Worm (Caenorhabditis elegans) whole organism, dauer: ENCODE data around the gene K11D12.7.

Source experiments
- unc-62 ChIP-seq: sonication (generic microtip); optimal IDR thresholded peaks from 2 replicates; lab custom pipeline; 2017; ENCODE audit warnings: missing biosample characterization, missing genetic modification reagents, missing genetic modification characterization

Gene K11D12.7

ce11 chrV:5036364-5036763 lies at the start of gene K11D12.7:
Gene K11D12.7, minus strand, starts transcription at chrV:5036464.
- no peak for TF ChIP-seq unc-62 (GFP tag; lab: Kevin White, UChicago)

- TF ChIP-seq unc-62 (GFP tag; lab: Kevin White, UChicago): no peak
These were observed 48.7 kb upstream of the K11D12.7 start, which contains the start of gene Y58A7A.4 for ce11 chrV:5084957-5085465. Gene Y58A7A.4, minus strand, starts transcription at chrV:5085007.

- no peak for TF ChIP-seq unc-62 (GFP tag; lab: Kevin White, UChicago)
These were observed 44.6 kb upstream of the K11D12.7 start, which contains the start of gene Y58A7A.3 for ce11 chrV:5080853-5081338. Gene Y58A7A.3, minus strand, starts transcription at chrV:5080903.

ce11 chrV:5072082-5072481 lies 35.8 kb upstream of the K11D12.7 start, which contains the start of gene Y58A7A.2:
Gene Y58A7A.2, minus strand, starts transcription at chrV:5072182.
- TF ChIP-seq unc-62 (GFP tag; lab: Kevin White, UChicago): no peak

ce11 chrV:5069440-5069839 lies 33.2 kb upstream of the K11D12.7 start, which contains the start of gene Y58A7A.1:
Gene Y58A7A.1, minus strand, starts transcription at chrV:5069540.
- no peak for TF ChIP-seq unc-62 (GFP tag; lab: Kevin White, UChicago)

- no peak for TF ChIP-seq unc-62 (GFP tag; lab: Kevin White, UChicago)
These were observed 31.1 kb upstream of the K11D12.7 start for ce11 chrV:5067390-5067789.

- no peak for TF ChIP-seq unc-62 (GFP tag; lab: Kevin White, UChicago)
These were observed 28.6 kb upstream of the K11D12.7 start, which contains the start of gene mlk-1 for ce11 chrV:5064761-5065421. Gene mlk-1, minus strand, starts transcription at chrV:5064811.

ce11 chrV:5053335-5053734 lies 17.1 kb upstream of the K11D12.7 start, which contains the start of gene cwp-4:
Gene cwp-4, plus strand, starts transcription at chrV:5053635.
- no peak for TF ChIP-seq unc-62 (GFP tag; lab: Kevin White, UChicago)

- TF ChIP-seq unc-62 (GFP tag; lab: Kevin White, UChicago): no peak
These were observed 16.0 kb upstream of the K11D12.7 start, which contains the start of gene K11D12.12 for ce11 chrV:5052233-5052632. Gene K11D12.12, plus strand, starts transcription at chrV:5052261.

ce11 chrV:5050073-5050599 lies 13.9 kb upstream of the K11D12.7 start:
- TF ChIP-seq unc-62 (GFP tag; lab: Kevin White, UChicago): no peak

ce11 chrV:5049333-5049942 lies 13.2 kb upstream of the K11D12.7 start, which contains the start of the genes pqn-51 and K11D12.14:
Gene pqn-51, plus strand, starts transcription at chrV:5049607.
Gene K11D12.14, plus strand, starts transcription at chrV:5049636.
- TF ChIP-seq unc-62 (GFP tag; lab: Kevin White, UChicago): no peak

- no peak for TF ChIP-seq unc-62 (GFP tag; lab: Kevin White, UChicago)
These were observed 10.3 kb upstream of the K11D12.7 start for ce11 chrV:5046558-5046957.

ce11 chrV:5046103-5046502 lies 9.8 kb upstream of the K11D12.7 start, which contains the start of gene exc-14:
Gene exc-14, minus strand, starts transcription at chrV:5046203.
- TF ChIP-seq unc-62 (GFP tag; lab: Kevin White, UChicago): no peak

ce11 chrV:5040925-5041324 lies 4.7 kb upstream of the K11D12.7 start, which contains the start of gene K11D12.8:
Gene K11D12.8, minus strand, starts transcription at chrV:5041001.
- no peak for TF ChIP-seq unc-62 (GFP tag; lab: Kevin White, UChicago)

- no peak for TF ChIP-seq unc-62 (GFP tag; lab: Kevin White, UChicago)
These were observed 3.3 kb upstream of the K11D12.7 start, which contains the start of gene K11D12.11 for ce11 chrV:5039559-5039958. Gene K11D12.11, minus strand, starts transcription at chrV:5039600.
